Fruit fly (Drosophila melanogaster) whole organism, prepupa: ENCODE results near the gene MCTS1.

Source experiments
- CG10669 ChIP-seq: fragments of 200-800 bp; sonication (Bioruptor generic); optimal IDR thresholded peaks from 3 replicates; lab custom pipeline; 2018; ENCODE audit warnings: missing biosample characterization, mild to moderate bottlenecking, missing genetic modification characterization, moderate library complexity
- CG32006 ChIP-seq: fragments of 200-800 bp; sonication (Bioruptor generic); optimal IDR thresholded peaks from 3 replicates; lab custom pipeline; 2017; ENCODE audit warnings: missing biosample characterization, mild to moderate bottlenecking, missing genetic modification characterization
- CG34406 ChIP-seq: fragments of 200-800 bp; sonication (Bioruptor generic); optimal IDR thresholded peaks from 3 replicates; lab custom pipeline; 2016; ENCODE audit warnings: missing biosample characterization, missing genetic modification characterization
- CG7368 ChIP-seq: fragments of 200-800 bp; sonication (Bioruptor generic); optimal IDR thresholded peaks from 3 replicates; lab custom pipeline; 2016; ENCODE audit warnings: missing biosample characterization, missing genetic modification characterization
- Sox102F ChIP-seq: fragments of 200-800 bp; sonication (Bioruptor generic); optimal IDR thresholded peaks from 2 replicates; lab custom pipeline; 2016; ENCODE audit warnings: missing biosample characterization, mild to moderate bottlenecking, missing genetic modification characterization

- TF ChIP-seq CG7368 (GFP tag; lab: Kevin White, UChicago) (no peak), CG10669 (GFP tag; lab: Kevin White, UChicago) (no peak), Sox102F (GFP tag; lab: Kevin White, UChicago) (no peak), CG32006 (no peak), CG34406 (GFP tag; lab: Kevin White, UChicago) (no peak)
Measured at dm6 chrX:6077686-6078085, 40.0 kb downstream of the MCTS1 start, which contains the start of gene CG4666.
